Worm (Caenorhabditis elegans): ENCODE results near the gene psf-1.

psf-1 gene

ce11 chrII:9940430-9940829 lies 28.0 kb upstream of the psf-1 start, which contains the start of gene ufd-3 (continued):
- TF ChIP-seq madf-9 (GFP tag; conservative IDR thresholded peaks at IDR 0.05) (peak; percentile 61; the same call in 1 of the 2 replicates), ceh-44 (GFP tag; IDR thresholded peaks at IDR 0.05) (peak; percentile 22; the same call in 1 of the 2 replicates), nhr-237 (tag; optimal IDR thresholded peaks at IDR 0.05) (no peak)

ce11 chrII:9943246-9943645 lies 25.2 kb upstream of the psf-1 start:
- TF ChIP-seq unc-62 (GFP tag; optimal IDR thresholded peaks at IDR 0.05 in 1 of 2) (peak in 1 of 2 experiments; percentile 91), unc-62 (tag; optimal IDR thresholded peaks at IDR 0.05) (no peak), ZK337.2 (GFP tag; IDR thresholded peaks at IDR 0.05) (no peak), saeg-2 (GFP tag; IDR thresholded peaks at IDR 0.05) (no peak)

- TF ChIP-seq nhr-111 (GFP tag; optimal IDR thresholded peaks at IDR 0.05) = no peak
- no peak for TF ChIP-seq dmd-6 (GFP tag; IDR thresholded peaks at IDR 0.05)
- no peak for TF ChIP-seq ceh-44 (GFP tag; IDR thresholded peaks at IDR 0.05)
- no peak for TF ChIP-seq tag-97 (GFP tag; IDR thresholded peaks at IDR 0.05)
- TF ChIP-seq spr-1 (tag; optimal IDR thresholded peaks at IDR 0.05) = no peak
- TF ChIP-seq tra-1 (GFP tag; IDR thresholded peaks at IDR 0.05) = no peak
- no peak for TF ChIP-seq nhr-25 (tag; optimal IDR thresholded peaks at IDR 0.05; ENCODE audit: borderline replicate concordance, insufficient read depth)
- TF ChIP-seq nhr-10 (tag; optimal IDR thresholded peaks at IDR 0.05) = no peak
- TF ChIP-seq ceh-28 (tag; optimal IDR thresholded peaks at IDR 0.05) = no peak
- no peak for TF ChIP-seq zip-2 (tag; optimal IDR thresholded peaks at IDR 0.05)
- no peak for TF ChIP-seq lin-29 (GFP tag; IDR thresholded peaks at IDR 0.05)
- no peak for TF ChIP-seq zag-1 (tag; optimal IDR thresholded peaks at IDR 0.05)
- no peak for TF ChIP-seq egl-27 (tag; optimal IDR thresholded peaks at IDR 0.05)
- no peak for TF ChIP-seq vab-7 (GFP tag; IDR thresholded peaks at IDR 0.05)
These were observed 24.6 kb upstream of the psf-1 start, which contains the start of gene flad-1 for ce11 chrII:9943837-9944236. Gene flad-1, plus strand, starts transcription at chrII:9944137.

- TF ChIP-seq zip-11 (GFP tag; IDR thresholded peaks at IDR 0.05) = no peak
- no peak for TF ChIP-seq mxl-2 (GFP tag; conservative IDR thresholded peaks at IDR 0.05)
- no peak for TF ChIP-seq lin-38 (GFP tag; IDR thresholded peaks at IDR 0.05)
- no peak for TF ChIP-seq mxl-3 (GFP tag; optimal IDR thresholded peaks at IDR 0.05)
- peak in 1 of 2 experiments; percentile 93 for TF ChIP-seq unc-62 (GFP tag; optimal IDR thresholded peaks at IDR 0.05 in 1 of 2)
- no peak for TF ChIP-seq unc-62 (tag; optimal IDR thresholded peaks at IDR 0.05)
- TF ChIP-seq aha-1 (tag) = peak; percentile 9
These were observed 19.8 kb upstream of the psf-1 start for ce11 chrII:9948662-9949061.

- no peak for TF ChIP-seq F10B5.3 (tag; optimal IDR thresholded peaks at IDR 0.05)
- TF ChIP-seq aha-1 (tag) = peak; percentile 83
These were observed 16.6 kb upstream of the psf-1 start for ce11 chrII:9951846-9952245.

- TF ChIP-seq daf-12 (tag; optimal IDR thresholded peaks at IDR 0.05) (no peak), zip-2 (tag; optimal IDR thresholded peaks at IDR 0.05) (no peak), T20F7.1 (GFP tag; optimal IDR thresholded peaks at IDR 0.05) (no peak), nhr-76 (tag; optimal IDR thresholded peaks at IDR 0.05) (no peak), T26A8.4 (GFP tag; IDR thresholded peaks at IDR 0.05) (no peak), hif-1 (tag; optimal IDR thresholded peaks at IDR 0.05) (no peak), php-3 (GFP tag; IDR thresholded peaks at IDR 0.05) (no peak), ceh-82 (tag; optimal IDR thresholded peaks at IDR 0.05) (no peak), lin-39 (tag; optimal IDR thresholded peaks at IDR 0.05) (no peak), mes-2 (tag; optimal IDR thresholded peaks at IDR 0.05; ENCODE audit: poor library complexity, severe bottlenecking) (no peak), ZK337.2 (GFP tag; IDR thresholded peaks at IDR 0.05) (no peak), F26F4.8 (GFP tag; conservative IDR thresholded peaks at IDR 0.05) (no peak), snpc-4 (tag; optimal IDR thresholded peaks at IDR 0.05) (no peak), duxl-1 (tag; optimal IDR thresholded peaks at IDR 0.05; ENCODE audit: poor library complexity) (no peak), tag-97 (GFP tag; IDR thresholded peaks at IDR 0.05) (no peak), pqm-1 (tag; optimal IDR thresholded peaks at IDR 0.05) (no peak), hlh-30 (tag; optimal IDR thresholded peaks at IDR 0.05; ENCODE audit: insufficient read depth) (no peak)
These were observed 13.6 kb upstream of the psf-1 start, which contains the start of gene egl-43 for ce11 chrII:9954885-9955284. Gene egl-43, plus strand, starts transcription at chrII:9955185.

Data from whole organism, L4 larva.